Fruit fly (Drosophila melanogaster): ENCODE data around the gene Cpr72Eb.

Cpr72Eb gene

DNA sequence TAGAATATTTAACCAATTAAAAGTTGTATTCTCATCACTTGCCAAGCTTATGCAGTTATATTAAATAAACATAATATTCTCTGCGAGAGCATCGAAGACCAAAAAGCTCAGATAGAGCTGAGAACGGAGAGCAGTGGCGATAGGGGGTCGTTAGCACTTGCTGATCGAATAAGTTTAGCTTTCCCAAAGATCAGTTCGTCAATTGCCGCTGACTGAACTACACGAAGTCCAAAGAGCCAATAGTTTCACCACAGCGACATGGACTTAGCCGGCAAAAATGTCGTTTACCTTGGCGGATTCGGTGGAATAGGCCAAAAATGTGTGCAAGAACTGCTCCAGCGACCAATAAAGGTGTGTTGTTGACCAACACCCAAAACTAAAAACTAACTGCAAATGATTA, 3.5 kb downstream of the Cpr72Eb start, which contains the start of gene CG4842 (continued):
- TF ChIP-seq cato (GFP tag; optimal IDR thresholded peaks at IDR 0.05; ENCODE audit: borderline replicate concordance) (no peak), Bgb (GFP tag; IDR thresholded peaks at IDR 0.05; ENCODE audit: partially characterized antibody) (no peak), B-H2 (GFP tag; optimal IDR thresholded peaks at IDR 0.05) (no peak), Neu2 (GFP tag; optimal IDR thresholded peaks at IDR 0.05; ENCODE audit: borderline replicate concordance) (no peak), Sry-δ (GFP tag; optimal IDR thresholded peaks at IDR 0.05) (no peak), ash1 (GFP tag; optimal IDR thresholded peaks at IDR 0.05) (no peak), CG4707 (GFP tag; optimal IDR thresholded peaks at IDR 0.05) (no peak), CG6813 (GFP tag; optimal IDR thresholded peaks at IDR 0.05) (no peak), pros (GFP tag; optimal IDR thresholded peaks at IDR 0.05) (no peak), CG13424 (tag; optimal IDR thresholded peaks at IDR 0.05) (no peak), sug (tag; optimal IDR thresholded peaks at IDR 0.05) (peak; percentile 29), CG11398 (GFP tag; optimal IDR thresholded peaks at IDR 0.05) (no peak), Jarid2 (GFP tag; optimal IDR thresholded peaks at IDR 0.05) (no peak), CG3995 (GFP tag; optimal IDR thresholded peaks at IDR 0.05) (no peak), crc (GFP tag; optimal IDR thresholded peaks at IDR 0.05) (no peak), zen (tag; optimal IDR thresholded peaks at IDR 0.05) (no peak), CG1233 (GFP tag; optimal IDR thresholded peaks at IDR 0.05) (no peak), CG9797 (GFP tag; optimal IDR thresholded peaks at IDR 0.05) (no peak)

- TF ChIP-seq CG8765 (GFP tag; IDR thresholded peaks at IDR 0.05) (no peak), CG14667 (GFP tag; IDR thresholded peaks at IDR 0.05) (no peak)
These were observed 4.8 kb downstream of the Cpr72Eb start, which contains the start of gene CG18814 for dm6 chr3L:16369526-16369925. Gene CG18814, plus strand, starts transcription at chr3L:16369826.

DNA sequence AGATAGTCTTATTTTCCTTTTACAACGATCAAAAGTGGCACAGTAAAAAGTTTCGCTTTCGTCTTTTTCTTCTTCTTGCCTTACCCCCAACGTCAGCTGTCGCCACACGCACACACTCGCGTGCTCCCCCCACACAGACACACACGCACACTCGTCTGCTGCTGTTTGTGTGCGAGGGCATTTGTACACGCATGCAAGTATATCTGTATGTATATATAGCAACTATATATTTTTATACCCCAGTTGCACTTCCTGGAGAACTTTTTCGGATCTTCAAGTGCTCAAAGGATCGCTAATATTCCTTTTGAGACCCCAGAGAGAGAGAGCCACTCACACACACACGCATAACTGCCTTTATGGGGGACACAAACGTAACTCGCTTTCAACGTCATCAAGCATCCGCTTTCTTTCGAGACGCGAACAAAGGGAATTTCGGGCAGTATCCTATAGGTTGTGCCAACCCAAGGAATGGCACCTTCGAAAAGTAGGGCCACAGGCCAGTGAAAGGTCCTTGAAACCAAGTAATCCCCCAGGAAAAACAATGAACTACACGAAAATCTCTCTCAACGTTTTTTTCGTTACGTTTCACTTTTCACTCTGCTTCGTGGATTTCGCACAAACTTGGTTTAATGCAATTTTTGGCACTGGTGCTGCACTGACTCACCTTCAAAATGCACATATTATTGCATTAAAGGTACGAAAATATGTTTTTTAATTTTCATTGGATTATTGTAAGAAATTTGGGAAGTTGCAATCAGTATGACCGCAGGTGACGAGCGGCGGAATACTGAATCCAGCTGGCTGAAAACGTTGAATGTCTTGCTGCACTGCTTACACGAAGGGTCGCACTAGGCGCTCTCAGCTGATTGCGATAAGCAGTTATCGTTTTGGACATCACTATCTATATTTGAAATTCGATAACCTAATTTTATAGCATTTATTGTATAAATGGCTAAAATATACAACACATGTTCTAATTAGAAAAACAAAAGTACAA, 13.4 kb downstream of the Cpr72Eb start, which contains the start of gene roq:
Gene roq (minus strand): TSS at position 799 of the 997 bp plus-strand sequence.
- TF ChIP-seq CG15601 (tag; optimal IDR thresholded peaks at IDR 0.05), result peak; percentile 8
- no peak for TF ChIP-seq vfl (GFP tag; optimal IDR thresholded peaks at IDR 0.05)
- no peak for TF ChIP-seq CG17612 (GFP tag; IDR thresholded peaks at IDR 0.05)
- TF ChIP-seq disco-r (GFP tag; optimal IDR thresholded peaks at IDR 0.05), result no peak
- TF ChIP-seq CG4282 (GFP tag; optimal IDR thresholded peaks at IDR 0.05), result no peak
- TF ChIP-seq CG4820 (GFP tag; optimal IDR thresholded peaks at IDR 0.05), result no peak
- no peak for TF ChIP-seq NK7.1 (GFP tag; optimal IDR thresholded peaks at IDR 0.05)
- TF ChIP-seq crp (GFP tag; optimal IDR thresholded peaks at IDR 0.05), result peak; percentile 96 to 99
- TF ChIP-seq dmrt11E (tag; optimal IDR thresholded peaks at IDR 0.05), result no peak
- TF ChIP-seq Deaf1 (tag; optimal IDR thresholded peaks at IDR 0.05), result no peak
- TF ChIP-seq CG10959 (GFP tag; IDR thresholded peaks at IDR 0.05), result no peak
- peak; percentile 58; the same call in 2 of the 3 replicates for TF ChIP-seq CG34224 (GFP tag; IDR thresholded peaks at IDR 0.05; ENCODE audit: partially characterized antibody)
- no peak for TF ChIP-seq caup (GFP tag; optimal IDR thresholded peaks at IDR 0.05; ENCODE audit: severe bottlenecking)
- TF ChIP-seq vnd (GFP tag; IDR thresholded peaks at IDR 0.05; ENCODE audit: partially characterized antibody), result no peak
- no peak; the same call in 2 of the 3 replicates for TF ChIP-seq CG7963 (GFP tag; IDR thresholded peaks at IDR 0.05; ENCODE audit: partially characterized antibody)
- no peak for TF ChIP-seq CG13775 (GFP tag; optimal IDR thresholded peaks at IDR 0.05)
- no peak for TF ChIP-seq MTF-1 (GFP tag; optimal IDR thresholded peaks at IDR 0.05; ENCODE audit: borderline replicate concordance)
- no peak for TF ChIP-seq sob (GFP tag; IDR thresholded peaks at IDR 0.05)
- TF ChIP-seq CG9817 (tag; optimal IDR thresholded peaks at IDR 0.05), result no peak
- no peak for TF ChIP-seq her (GFP tag; optimal IDR thresholded peaks at IDR 0.05)
- TF ChIP-seq emc (GFP tag; optimal IDR thresholded peaks at IDR 0.05), result no peak
- no peak for TF ChIP-seq ewg (GFP tag; optimal IDR thresholded peaks at IDR 0.05)
- no peak for TF ChIP-seq Dad (GFP tag; optimal IDR thresholded peaks at IDR 0.05)
- TF ChIP-seq usp (GFP tag; optimal IDR thresholded peaks at IDR 0.05), result no peak
- TF ChIP-seq dimm (GFP tag; IDR thresholded peaks at IDR 0.05), result no peak
- no peak for TF ChIP-seq Hr3 (GFP tag; optimal IDR thresholded peaks at IDR 0.05)
